Fruit fly (Drosophila melanogaster) whole organism, embryonic: ENCODE data around the gene Sec10.

Experiments used
- CG10147 ChIP-seq: fragments of 200-800 bp; sonication (Bioruptor generic); optimal IDR thresholded peaks from 2 replicates; lab custom pipeline; 2019; ENCODE audit warnings: missing biosample characterization, mild to moderate bottlenecking, missing genetic modification characterization, moderate library complexity
- CG1024 ChIP-seq: fragments of 200-800 bp; sonication (Bioruptor generic); IDR thresholded peaks from 2 replicates; pipeline ENCODE4 v1.3.6; 2022; ENCODE audit warnings: missing biosample characterization, missing genetic modification characterization
- CG10267 ChIP-seq: fragments of 200-800 bp; sonication (Bioruptor generic); optimal IDR thresholded peaks from 2 replicates; lab custom pipeline; 2018; ENCODE audit warnings: missing biosample characterization, mild to moderate bottlenecking, missing genetic modification characterization, moderate library complexity
- CG10543 ChIP-seq: fragments of 200-800 bp; sonication (Bioruptor generic); optimal IDR thresholded peaks from 3 replicates; lab custom pipeline; 2017; ENCODE audit warnings: missing biosample characterization, mild to moderate bottlenecking, missing genetic modification characterization, moderate library complexity
- CG11093 ChIP-seq: fragments of 200-800 bp; sonication (Bioruptor generic); IDR thresholded peaks from 3 replicates; pipeline ENCODE4 v1.3.6; 2022; ENCODE audit warnings: missing biosample characterization, missing genetic modification characterization
- CG11247 ChIP-seq: fragments of 200-800 bp; sonication (Bioruptor generic); IDR thresholded peaks from 2 replicates; pipeline ENCODE4 v1.3.6; 2022; ENCODE audit warnings: missing biosample characterization, missing genetic modification characterization
- CG12155 ChIP-seq: fragments of 200-800 bp; sonication (Bioruptor generic); optimal IDR thresholded peaks from 3 replicates; lab custom pipeline; 2016; ENCODE audit warnings: missing biosample characterization, missing genetic modification characterization
- CG13775 ChIP-seq: fragments of 200-800 bp; sonication (Bioruptor generic); optimal IDR thresholded peaks from 3 replicates; lab custom pipeline; 2017; ENCODE audit warnings: missing biosample characterization, mild to moderate bottlenecking, missing genetic modification characterization
- CG14710 ChIP-seq: fragments of 200-800 bp; sonication (Bioruptor generic); optimal IDR thresholded peaks from 3 replicates; lab custom pipeline; 2019; ENCODE audit warnings: missing biosample characterization, mild to moderate bottlenecking, missing genetic modification characterization, moderate library complexity
- CG17359 ChIP-seq: fragments of 200-800 bp; sonication (Bioruptor generic); optimal IDR thresholded peaks from 3 replicates; lab custom pipeline; 2018; ENCODE audit warnings: missing biosample characterization, mild to moderate bottlenecking, missing genetic modification characterization, moderate library complexity
- CG17912 ChIP-seq: fragments of 200-800 bp; sonication (Bioruptor generic); optimal IDR thresholded peaks from 2 replicates; lab custom pipeline; 2018; ENCODE audit warnings: missing biosample characterization, mild to moderate bottlenecking, missing genetic modification characterization
- CG18011 ChIP-seq: fragments of 200-800 bp; sonication (Bioruptor generic); optimal IDR thresholded peaks from 2 replicates; lab custom pipeline; 2017; ENCODE audit warnings: missing biosample characterization, missing genetic modification characterization, mild to moderate bottlenecking, moderate library complexity, missing genotype
- CG2678 ChIP-seq: fragments of 200-800 bp; sonication (Bioruptor generic); optimal IDR thresholded peaks from 3 replicates; lab custom pipeline; 2019; ENCODE audit warnings: missing biosample characterization, mild to moderate bottlenecking, missing genetic modification characterization, moderate library complexity
- CG3281 ChIP-seq: fragments of 200-800 bp; sonication (Bioruptor generic); optimal IDR thresholded peaks from 3 replicates; lab custom pipeline; 2017; ENCODE audit warnings: missing biosample characterization, mild to moderate bottlenecking, missing genetic modification characterization
- CG4617 ChIP-seq: fragments of 200-800 bp; sonication (Bioruptor generic); optimal IDR thresholded peaks from 3 replicates; lab custom pipeline; 2016; ENCODE audit warnings: missing biosample characterization, missing genetic modification characterization, borderline replicate concordance
- CG4707 ChIP-seq: fragments of 200-800 bp; sonication (Bioruptor generic); optimal IDR thresholded peaks from 2 replicates; lab custom pipeline; 2018; ENCODE audit warnings: missing biosample characterization, mild to moderate bottlenecking, missing genetic modification characterization, moderate library complexity
- CG5180 ChIP-seq: fragments of 200-800 bp; sonication (Bioruptor generic); optimal IDR thresholded peaks from 3 replicates; lab custom pipeline; 2017; ENCODE audit warnings: missing biosample characterization, missing genetic modification characterization, mild to moderate bottlenecking, moderate library complexity, missing genetic modification reagents
- CG9437 ChIP-seq: fragments of 200-800 bp; sonication (Bioruptor generic); optimal IDR thresholded peaks from 2 replicates; lab custom pipeline; 2018; ENCODE audit warnings: missing biosample characterization, mild to moderate bottlenecking, missing genetic modification characterization
- Dip2 ChIP-seq: fragments of 200-800 bp; sonication (Bioruptor generic); IDR thresholded peaks from 2 replicates; pipeline ENCODE4 v1.3.6; 2022; ENCODE audit warnings: missing biosample characterization, missing genetic modification characterization
- Dref ChIP-seq: fragments of 200-800 bp; sonication (Bioruptor generic); IDR thresholded peaks from 2 replicates; pipeline ENCODE4 v1.3.6; 2022; ENCODE audit warnings: missing biosample characterization, missing genetic modification characterization
- Eip74EF ChIP-seq, 2 experiments: fragments of 200-800 bp in 1 of 2; fragments of >200 bp in 1 of 2; sonication (Bioruptor generic) in 1 of 2; optimal IDR thresholded peaks; 2 replicates each; lab custom pipeline; 2017 to 2019; ENCODE audit warnings: missing biosample characterization in 2 of 2, missing genetic modification characterization in 2 of 2, mild to moderate bottlenecking in 1 of 2, moderate library complexity in 1 of 2
- Elba2 ChIP-seq: fragments of 200-800 bp; sonication (Bioruptor generic); optimal IDR thresholded peaks from 3 replicates; lab custom pipeline; 2016; ENCODE audit warnings: missing biosample characterization, missing genetic modification characterization
- NFAT ChIP-seq: fragments of 200-800 bp; sonication (Bioruptor generic); IDR thresholded peaks from 2 replicates; pipeline ENCODE4 v1.3.6; 2022; ENCODE audit warnings: missing biosample characterization, missing genetic modification characterization
- Neu2 ChIP-seq: fragments of 200-800 bp; sonication (Bioruptor generic); optimal IDR thresholded peaks from 3 replicates; lab custom pipeline; 2016; ENCODE audit warnings: missing biosample characterization, missing genetic modification characterization, borderline replicate concordance
- NfI ChIP-seq: fragments of 200-800 bp; sonication (Bioruptor generic); optimal IDR thresholded peaks from 3 replicates; lab custom pipeline; 2018; ENCODE audit warnings: missing biosample characterization, mild to moderate bottlenecking, missing genetic modification characterization, moderate library complexity
- Optix ChIP-seq: fragments of 200-800 bp; sonication (Bioruptor generic); IDR thresholded peaks from 3 replicates; pipeline ENCODE4 v1.3.6; 2022; ENCODE audit warnings: missing biosample characterization, missing genetic modification characterization
- Ptx1 ChIP-seq: fragments of 200-800 bp; sonication (Bioruptor generic); IDR thresholded peaks from 2 replicates; pipeline ENCODE4 v1.3.6; 2022; ENCODE audit warnings: missing biosample characterization, missing genetic modification characterization
- Rx ChIP-seq: fragments of 200-800 bp; sonication (Bioruptor generic); IDR thresholded peaks from 2 replicates; pipeline ENCODE4 v1.3.6; 2022; ENCODE audit warnings: missing biosample characterization, missing genetic modification characterization
- Scr ChIP-seq: fragments of 200-800 bp; sonication (Bioruptor generic); IDR thresholded peaks from 2 replicates; pipeline ENCODE4 v1.3.6; 2022; ENCODE audit warnings: missing biosample characterization, missing genetic modification characterization; ENCODE audit not compliant: partially characterized antibody
- Taf1 ChIP-seq: fragments of 200-800 bp; sonication (Bioruptor generic); IDR thresholded peaks from 2 replicates; pipeline ENCODE4 v1.3.6; 2022; ENCODE audit warnings: missing biosample characterization, missing genetic modification characterization
- al ChIP-seq: fragments of 200-800 bp; sonication (Bioruptor generic); IDR thresholded peaks from 2 replicates; pipeline ENCODE4 v1.3.6; 2022; ENCODE audit warnings: missing biosample characterization, missing genetic modification characterization
- az2 ChIP-seq: fragments of 200-800 bp; sonication (Bioruptor generic); optimal IDR thresholded peaks from 3 replicates; lab custom pipeline; 2016; ENCODE audit warnings: missing biosample characterization, missing genetic modification characterization
- chn ChIP-seq: fragments of 200-800 bp; sonication (Bioruptor generic); optimal IDR thresholded peaks from 2 replicates; lab custom pipeline; 2016; ENCODE audit warnings: missing biosample characterization, missing genetic modification characterization
- disco-r ChIP-seq: fragments of 200-800 bp; sonication (Bioruptor generic); optimal IDR thresholded peaks from 2 replicates; lab custom pipeline; 2016; ENCODE audit warnings: missing biosample characterization, missing genetic modification characterization
- dpn ChIP-seq, 2 experiments: fragments of 200-800 bp; sonication (Bioruptor generic); optimal IDR thresholded peaks; 3 replicates each; lab custom pipeline; 2016; ENCODE audit warnings: missing biosample characterization in 2 of 2, missing genetic modification characterization in 2 of 2
- gem ChIP-seq: fragments of 200-800 bp; sonication (Bioruptor generic); optimal IDR thresholded peaks from 2 replicates; lab custom pipeline; 2019; ENCODE audit warnings: missing biosample characterization, mild to moderate bottlenecking, missing genetic modification characterization, moderate library complexity
- gsb-n ChIP-seq: fragments of 200-800 bp; sonication (Bioruptor generic); optimal IDR thresholded peaks from 3 replicates; lab custom pipeline; 2018; ENCODE audit warnings: missing biosample characterization, mild to moderate bottlenecking, missing genetic modification characterization
- lab ChIP-seq: fragments of 200-800 bp; sonication (Bioruptor generic); optimal IDR thresholded peaks from 3 replicates; lab custom pipeline; 2017; ENCODE audit warnings: missing biosample characterization, missing genetic modification characterization, mild to moderate bottlenecking, moderate library complexity, missing genetic modification reagents
- slp2 ChIP-seq: fragments of 200-800 bp; sonication (Bioruptor generic); optimal IDR thresholded peaks from 2 replicates; lab custom pipeline; 2016; ENCODE audit warnings: missing biosample characterization, missing genetic modification characterization
- sna ChIP-seq: fragments of 200-800 bp; sonication (Bioruptor generic); IDR thresholded peaks from 2 replicates; pipeline ENCODE4 v1.3.6; 2022; ENCODE audit warnings: missing biosample characterization, missing genetic modification characterization; ENCODE audit not compliant: partially characterized antibody
- sqz ChIP-seq: fragments of 200-800 bp; sonication (Bioruptor generic); optimal IDR thresholded peaks from 3 replicates; lab custom pipeline; 2018; ENCODE audit warnings: missing biosample characterization, mild to moderate bottlenecking, missing genetic modification characterization
- ssp ChIP-seq: fragments of 200-800 bp; sonication (Bioruptor generic); IDR thresholded peaks from 2 replicates; pipeline ENCODE4 v1.3.6; 2022; ENCODE audit warnings: missing biosample characterization, missing genetic modification characterization
- tin ChIP-seq: fragments of 200-800 bp; sonication (Bioruptor generic); optimal IDR thresholded peaks from 3 replicates; lab custom pipeline; 2016; ENCODE audit warnings: missing biosample characterization, missing genetic modification characterization
- tup ChIP-seq: fragments of 200-800 bp; sonication (Bioruptor generic); optimal IDR thresholded peaks from 2 replicates; lab custom pipeline; 2016; ENCODE audit warnings: missing biosample characterization, mild to moderate bottlenecking, missing genetic modification characterization, moderate library complexity
- zen2 ChIP-seq: fragments of 200-800 bp; sonication (Bioruptor generic); IDR thresholded peaks from 3 replicates; pipeline ENCODE4 v1.3.6; 2022; ENCODE audit warnings: missing biosample characterization, missing genetic modification characterization; ENCODE audit not compliant: partially characterized antibody
- zfh2 ChIP-seq: fragments of 200-800 bp; sonication (Bioruptor generic); optimal IDR thresholded peaks from 2 replicates; lab custom pipeline; 2016; ENCODE audit warnings: missing biosample characterization, missing genetic modification characterization

The Sec10 gene

DNA sequence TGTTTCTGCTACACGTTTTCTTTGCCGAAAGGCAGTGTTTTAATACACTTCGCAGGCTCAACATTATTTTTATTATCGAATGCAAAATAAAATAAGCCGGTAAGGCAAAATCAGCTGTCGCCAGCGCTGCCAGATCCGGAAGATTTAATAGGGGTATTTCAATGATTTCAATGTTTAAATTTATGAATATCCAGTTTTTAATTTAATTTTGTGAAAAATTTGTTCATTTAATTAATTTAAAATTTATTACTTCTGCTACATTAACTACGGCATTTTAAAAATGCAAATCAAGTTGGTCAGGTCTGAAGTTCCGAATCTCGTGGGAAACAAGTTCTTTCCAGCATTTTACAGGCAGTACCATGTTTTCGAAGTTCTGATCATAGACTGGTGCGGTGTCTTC, 14.2 kb downstream of the Sec10 start, which contains the start of gene Slimp (continued):
- TF ChIP-seq ssp (GFP tag; lab: Robert Waterston, UW) = 0 out of 2 replicates have a peak, but pooled peaks have one; percentile 10
- TF ChIP-seq az2 = peak; percentile 3
- no peak for TF ChIP-seq CG4707
- TF ChIP-seq sna (GFP tag; lab: Robert Waterston, UW) = peak; percentile 20; the same call in 1 of the 2 replicates
- no peak for TF ChIP-seq Optix
- TF ChIP-seq lab (GFP tag; lab: Kevin White, UChicago) = peak; percentile 32
- TF ChIP-seq CG10267 (tag; lab: Kevin White, UChicago) = peak; percentile 21
- no peak for TF ChIP-seq zfh2 (GFP tag; lab: Kevin White, UChicago)
- no peak for TF ChIP-seq Taf1 (GFP tag; lab: Robert Waterston, UW)
- no peak for TF ChIP-seq CG9437
- no peak for TF ChIP-seq chn (GFP tag; lab: Kevin White, UChicago)
- peak; percentile 1 for TF ChIP-seq tin (GFP tag; lab: Kevin White, UChicago)
- peak; percentile 69 for TF ChIP-seq sqz
- TF ChIP-seq Rx (GFP tag; lab: Robert Waterston, UW) = no peak
- TF ChIP-seq Elba2 (GFP tag; lab: Kevin White, UChicago) = peak; percentile 45
- 0 out of 2 replicates have a peak, but pooled peaks have one; percentile 20 for TF ChIP-seq Ptx1
- peak; percentile 31 for TF ChIP-seq CG14710 (tag; lab: Kevin White, UChicago)
- no peak for TF ChIP-seq gsb-n (tag; lab: Kevin White, UChicago)
- no peak for TF ChIP-seq Neu2
- TF ChIP-seq Dref (GFP tag; lab: Robert Waterston, UW) = no peak
- no peak for TF ChIP-seq CG11093 (GFP tag; lab: Robert Waterston, UW)
- no peak for TF ChIP-seq CG11247 (GFP tag; lab: Robert Waterston, UW)
- TF ChIP-seq zen2 (GFP tag; lab: Robert Waterston, UW) = no peak
- peak; percentile 39 for TF ChIP-seq CG2678 (tag; lab: Kevin White, UChicago)
- TF ChIP-seq CG3281 (GFP tag; lab: Kevin White, UChicago) = peak; percentile 6
- TF ChIP-seq Scr (GFP tag; lab: Robert Waterston, UW) = 0 out of 2 replicates have a peak, but pooled peaks have one; percentile 2
- TF ChIP-seq NfI (GFP tag; lab: Kevin White, UChicago) = no peak
- peak; percentile 5 for TF ChIP-seq CG12155 (GFP tag; lab: Kevin White, UChicago)
- TF ChIP-seq Eip74EF (GFP tag; optimal IDR thresholded peaks at IDR 0.05; lab: Kevin White, UChicago) = no peak
- no peak for TF ChIP-seq CG1024 (GFP tag; lab: Robert Waterston, UW)
- peak in 1 of 2 experiments; percentile 22 for TF ChIP-seq dpn (GFP tag; optimal IDR thresholded peaks at IDR 0.05; lab: Kevin White, UChicago)
- no peak for TF ChIP-seq NFAT
- peak; percentile 11 for TF ChIP-seq CG4617

DNA sequence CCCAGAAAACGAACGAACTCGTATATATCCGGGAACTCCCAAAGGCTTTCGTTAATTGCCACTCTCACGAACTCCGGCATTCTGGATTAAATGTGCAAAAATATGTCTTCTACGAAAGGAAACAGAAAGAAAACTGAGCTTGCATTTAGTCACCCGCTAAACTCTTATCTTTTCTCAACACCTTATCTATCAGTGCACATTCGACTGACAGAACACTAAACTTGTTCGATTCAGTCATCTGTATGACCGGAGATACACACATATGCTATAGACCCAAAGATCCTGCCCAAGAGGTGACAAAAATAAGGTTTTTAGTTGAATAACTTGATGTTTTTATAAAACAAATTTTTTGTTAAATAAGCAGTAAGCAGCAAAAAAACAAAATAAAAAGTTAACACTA, 15.5 kb downstream of the Sec10 start, which contains the start of gene p38c:
Gene p38c, minus strand, starts transcription at position 101 of the 400 bp plus-strand sequence.
- TF ChIP-seq CG10147 (GFP tag; lab: Kevin White, UChicago) (no peak), CG5180 (peak; percentile 71)

DNA sequence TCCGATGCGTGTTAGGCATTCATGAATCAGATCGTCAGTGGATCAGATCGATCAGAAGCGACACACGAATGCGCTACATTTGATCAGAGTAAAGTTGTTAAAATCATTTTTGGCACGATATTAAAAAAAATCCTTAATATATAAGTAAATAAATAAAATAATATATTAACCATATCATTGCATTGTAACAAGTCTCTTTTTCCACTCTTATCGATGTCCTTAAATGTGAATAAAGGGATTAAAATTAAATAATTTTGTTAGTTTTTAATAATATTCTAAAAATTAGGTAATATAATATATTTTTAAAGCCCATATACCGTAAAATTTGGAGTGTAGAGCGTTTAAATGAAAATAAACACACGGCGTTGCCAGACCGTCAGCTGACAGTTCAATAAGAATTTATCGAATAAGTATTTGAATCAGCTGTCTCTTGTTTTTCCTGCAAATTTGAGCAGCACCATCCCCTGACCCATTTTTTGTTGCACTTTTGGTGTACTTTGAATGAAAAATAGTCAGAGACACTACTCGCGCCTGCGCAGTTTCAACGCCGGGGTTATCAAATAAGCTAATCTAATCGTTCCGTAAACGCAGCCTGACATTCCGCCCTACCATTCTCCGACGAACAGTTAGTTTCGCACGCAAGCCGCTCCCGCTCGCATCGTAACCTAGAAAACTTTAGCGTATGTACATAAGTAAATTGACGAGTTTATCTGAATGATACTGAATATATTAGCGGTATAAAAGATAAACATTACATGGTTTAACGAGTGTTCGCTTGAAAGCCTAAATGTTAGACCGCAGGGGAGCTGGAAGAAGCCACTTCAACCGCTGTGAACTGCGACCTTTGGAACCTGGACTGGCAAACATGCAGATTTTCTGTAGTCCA, 17.5 kb downstream of the Sec10 start, which contains the start of the genes p38a and CG6178:
Gene p38a, minus strand, starts transcription at position 398 of the 886 bp plus-strand sequence.
Gene CG6178, plus strand, starts transcription at position 424 of the 886 bp plus-strand sequence.
- TF ChIP-seq CG17359 (peak; percentile 97), gem (peak; percentile 99), disco-r (GFP tag; lab: Kevin White, UChicago) (no peak), al (peak; percentile 97), CG13775 (GFP tag; lab: Kevin White, UChicago) (peak; percentile 98), CG11093 (GFP tag; lab: Robert Waterston, UW) (peak; percentile 94), tup (GFP tag; lab: Kevin White, UChicago) (no peak), CG17912 (GFP tag; lab: Kevin White, UChicago) (peak; percentile 91), az2 (peak; percentile 93), CG18011 (GFP tag; lab: Kevin White, UChicago) (peak; percentile 78), CG2678 (tag; lab: Kevin White, UChicago) (peak; percentile 99), Dip2 (GFP tag; lab: Robert Waterston, UW) (peak; percentile 56), CG10543 (peak; percentile 96), slp2 (GFP tag; lab: Kevin White, UChicago) (peak; percentile 47)
